Worm (Caenorhabditis elegans) whole organism, young adult: ENCODE results near the gene gpd-2.

Source experiments
- B0261.1 ChIP-seq: sonication (generic microtip); optimal IDR thresholded peaks from 2 replicates; lab custom pipeline; 2016; ENCODE audit warnings: mild to moderate bottlenecking, missing genetic modification characterization, moderate library complexity, missing compliant biosample characterization
- D2030.7 ChIP-seq: fragments of 200-800 bp; sonication (Bioruptor generic); IDR thresholded peaks from 2 replicates; pipeline ENCODE4 v1.3.6; 2022; ENCODE audit warnings: missing genetic modification reagents, missing genetic modification characterization, missing compliant biosample characterization
- F23B12.7 ChIP-seq: sonication (generic microtip); optimal IDR thresholded peaks from 2 replicates; lab custom pipeline; 2017; ENCODE audit warnings: missing genetic modification characterization, mild to moderate bottlenecking, missing compliant biosample characterization, antibody characterized with exemption, moderate library complexity; ENCODE audit not compliant: insufficient read depth
- Y53G8AR.9 ChIP-seq: fragments of 200-800 bp; sonication (Bioruptor generic); conservative IDR thresholded peaks from 2 replicates; pipeline ENCODE4 v1.3.6; 2022; ENCODE audit warnings: missing genetic modification reagents, missing genetic modification characterization, missing compliant biosample characterization
- ama-1 ChIP-seq, 3 experiments: fragments of 150-350 bp in 1 of 3; sonication (generic microtip) in 2 of 3; optimal IDR thresholded peaks; 2 replicates each; lab custom pipeline; 2014 to 2018; ENCODE audit warnings: missing biosample characterization in 2 of 3, missing genetic modification characterization in 2 of 3, missing genetic modification reagents in 2 of 3
- aptf-2 ChIP-seq: fragments of 200-800 bp; sonication (Bioruptor generic); conservative IDR thresholded peaks from 2 replicates; pipeline ENCODE4 v1.3.6; 2022; ENCODE audit warnings: missing genetic modification reagents, missing genetic modification characterization, missing compliant biosample characterization
- athp-1 ChIP-seq: sonication (generic microtip); optimal IDR thresholded peaks from 2 replicates; lab custom pipeline; 2017; ENCODE audit warnings: mild to moderate bottlenecking, missing genetic modification characterization, missing compliant biosample characterization
- cebp-1 ChIP-seq, 2 experiments: fragments of 200-800 bp in 1 of 2; sonication (Bioruptor generic) in 1 of 2; sonication (generic microtip) in 1 of 2; IDR thresholded peaks in 1 of 2; optimal IDR thresholded peaks in 1 of 2; 2 replicates each; pipeline versions ENCODE4 v1.3.6 to Lab custom; 2017 to 2022; ENCODE audit warnings: missing compliant biosample characterization in 2 of 2, missing genetic modification characterization in 2 of 2, mild to moderate bottlenecking in 1 of 2, missing genetic modification reagents in 1 of 2, moderate library complexity in 1 of 2
- ceh-100 ChIP-seq: fragments of 200-800 bp; sonication (Bioruptor generic); IDR thresholded peaks from 2 replicates; pipeline ENCODE4 v1.3.6; 2022; ENCODE audit warnings: missing genetic modification reagents, missing genetic modification characterization, missing compliant biosample characterization
- ceh-40 ChIP-seq: fragments of 200-800 bp; sonication (Bioruptor generic); IDR thresholded peaks from 2 replicates; pipeline ENCODE4 v1.3.6; 2022; ENCODE audit warnings: missing genetic modification characterization, missing compliant biosample characterization
- ceh-91 ChIP-seq: fragments of 200-800 bp; sonication (Bioruptor generic); IDR thresholded peaks from 2 replicates; pipeline ENCODE4 v1.3.6; 2022; ENCODE audit warnings: missing genetic modification reagents, missing genetic modification characterization, missing compliant biosample characterization
- chd-7 ChIP-seq: sonication (generic microtip); optimal IDR thresholded peaks from 2 replicates; lab custom pipeline; 2016; ENCODE audit warnings: mild to moderate bottlenecking, missing genetic modification characterization, moderate library complexity, missing compliant biosample characterization
- egrh-3 ChIP-seq: fragments of 200-800 bp; sonication (Bioruptor generic); IDR thresholded peaks from 2 replicates; pipeline ENCODE4 v1.3.6; 2022; ENCODE audit warnings: missing genetic modification reagents, missing genetic modification characterization, missing compliant biosample characterization
- ekl-4 ChIP-seq: fragments of 200-800 bp; sonication (Bioruptor generic); IDR thresholded peaks from 2 replicates; pipeline ENCODE4 v1.3.6; 2022; ENCODE audit warnings: missing genetic modification reagents, missing genetic modification characterization, missing compliant biosample characterization
- fkh-3 ChIP-seq: sonication (generic microtip); optimal IDR thresholded peaks from 2 replicates; lab custom pipeline; 2016; ENCODE audit warnings: mild to moderate bottlenecking, missing genetic modification characterization, missing compliant biosample characterization
- lin-35 ChIP-seq, 3 experiments: fragments of 150-350 bp in 2 of 3; sonication (generic microtip) in 1 of 3; optimal IDR thresholded peaks; 2 replicates each; lab custom pipeline; 2014 to 2018; ENCODE audit warnings: missing biosample characterization in 3 of 3, missing genetic modification characterization in 3 of 3, missing genetic modification reagents in 3 of 3
- lin-40 ChIP-seq: sonication (generic microtip); optimal IDR thresholded peaks from 2 replicates; lab custom pipeline; 2016; ENCODE audit warnings: missing genetic modification characterization, mild to moderate bottlenecking, missing compliant biosample characterization, missing genotype, missing genetic modification reagents
- lsy-27 ChIP-seq: sonication (generic microtip); optimal IDR thresholded peaks from 2 replicates; lab custom pipeline; 2017; ENCODE audit warnings: missing genetic modification characterization, mild to moderate bottlenecking, missing compliant biosample characterization, antibody characterized with exemption, missing genotype, borderline replicate concordance; ENCODE audit not compliant: insufficient read depth
- madf-8 ChIP-seq: fragments of 200-800 bp; sonication (Bioruptor generic); conservative IDR thresholded peaks from 2 replicates; pipeline ENCODE4 v1.3.6; 2022; ENCODE audit warnings: missing genetic modification reagents, missing genetic modification characterization, missing compliant biosample characterization
- mcd-1 ChIP-seq: fragments of 200-800 bp; sonication (Bioruptor generic); IDR thresholded peaks from 2 replicates; pipeline ENCODE4 v1.3.6; 2022; ENCODE audit warnings: missing genetic modification reagents, missing genetic modification characterization, missing compliant biosample characterization
- nfya-2 ChIP-seq: fragments of 200-800 bp; sonication (Bioruptor generic); IDR thresholded peaks from 2 replicates; pipeline ENCODE4 v1.3.6; 2022; ENCODE audit warnings: missing genetic modification reagents, missing genetic modification characterization, missing compliant biosample characterization
- rcor-1 ChIP-seq: fragments of 200-800 bp; sonication (Bioruptor generic); IDR thresholded peaks from 2 replicates; pipeline ENCODE4 v1.3.6; 2022; ENCODE audit warnings: missing genetic modification reagents, missing genetic modification characterization, missing compliant biosample characterization
- repo-1 ChIP-seq: sonication (generic microtip); optimal IDR thresholded peaks from 2 replicates; lab custom pipeline; 2017; ENCODE audit warnings: mild to moderate bottlenecking, missing genetic modification characterization, missing compliant biosample characterization
- somi-1 ChIP-seq: fragments of 200-800 bp; sonication (Bioruptor generic); optimal IDR thresholded peaks from 2 replicates; lab custom pipeline; 2018; ENCODE audit warnings: mild to moderate bottlenecking, missing genetic modification characterization, missing compliant biosample characterization
- tbp1 ChIP-seq: fragments of 200-800 bp; sonication (Bioruptor generic); optimal IDR thresholded peaks from 2 replicates; lab custom pipeline; 2018; ENCODE audit warnings: mild to moderate bottlenecking, missing genetic modification characterization, missing compliant biosample characterization
- tlf-1 ChIP-seq: fragments of 200-800 bp; sonication (Bioruptor generic); optimal IDR thresholded peaks from 2 replicates; lab custom pipeline; 2018; ENCODE audit warnings: mild to moderate bottlenecking, missing genetic modification characterization, missing compliant biosample characterization
- unc-62 ChIP-seq: fragments of 150-350 bp; optimal IDR thresholded peaks from 2 replicates; lab custom pipeline; 2014; ENCODE audit warnings: missing biosample characterization, missing genetic modification reagents, missing genetic modification characterization
- zfh-2 ChIP-seq: fragments of 200-800 bp; sonication (Bioruptor generic); conservative IDR thresholded peaks from 2 replicates; pipeline ENCODE4 v1.3.6; 2022; ENCODE audit warnings: missing genetic modification reagents, missing genetic modification characterization, missing compliant biosample characterization
- ztf-22 ChIP-seq: fragments of 200-800 bp; sonication (Bioruptor generic); optimal IDR thresholded peaks from 2 replicates; lab custom pipeline; 2018; ENCODE audit warnings: mild to moderate bottlenecking, missing genetic modification characterization, moderate library complexity, missing compliant biosample characterization
- ztf-26 ChIP-seq: sonication (generic microtip); optimal IDR thresholded peaks from 2 replicates; lab custom pipeline; 2017; ENCODE audit warnings: missing genetic modification characterization, missing compliant biosample characterization
- ztf-3 ChIP-seq: fragments of 200-800 bp; sonication (Bioruptor generic); optimal IDR thresholded peaks from 2 replicates; lab custom pipeline; 2018; ENCODE audit warnings: mild to moderate bottlenecking, missing genetic modification characterization, missing compliant biosample characterization

Gene gpd-2

DNA sequence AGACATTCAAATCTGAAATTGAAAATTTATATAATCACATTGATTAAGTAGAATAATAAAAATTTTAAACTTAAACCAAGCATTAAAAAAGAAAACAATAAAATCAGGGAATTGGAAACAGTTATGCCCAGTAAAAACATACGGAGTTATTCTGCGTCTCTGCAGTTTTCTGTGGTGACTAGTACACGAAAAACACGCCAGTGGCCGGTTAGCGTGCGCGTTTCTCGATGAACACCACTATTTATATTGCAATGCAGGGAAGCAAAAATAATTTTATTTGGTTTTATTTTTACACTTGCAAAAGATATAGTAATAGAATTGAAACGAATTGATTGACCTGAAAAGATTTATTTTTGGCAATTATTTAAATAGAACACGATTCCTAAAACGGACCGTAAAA is 14.7 kb downstream of the gpd-2 start, which contains the start of gene sec-3 (continued):
- TF ChIP-seq ztf-3 (GFP tag; lab: Kevin White, UChicago) (no peak), somi-1 (GFP tag; lab: Kevin White, UChicago) (peak; percentile 35), zfh-2 (GFP tag; lab: Robert Waterston, UW) (0 out of 2 replicates have a peak, but pooled peaks have one; percentile 34), ceh-91 (GFP tag; lab: Robert Waterston, UW) (no peak), fkh-3 (tag; lab: Kevin White, UChicago) (no peak), chd-7 (tag; lab: Kevin White, UChicago) (peak; percentile 63), F23B12.7 (tag; lab: Kevin White, UChicago) (peak; percentile 76), ztf-22 (peak; percentile 3), tlf-1 (GFP tag; lab: Kevin White, UChicago) (peak; percentile 53), mcd-1 (GFP tag; lab: Robert Waterston, UW) (peak; percentile 82), ztf-26 (tag; lab: Kevin White, UChicago) (peak; percentile 36), ceh-100 (peak; percentile 68), ceh-40 (GFP tag; lab: Robert Waterston, UW) (no peak), nfya-2 (GFP tag; lab: Robert Waterston, UW) (no peak)

DNA sequence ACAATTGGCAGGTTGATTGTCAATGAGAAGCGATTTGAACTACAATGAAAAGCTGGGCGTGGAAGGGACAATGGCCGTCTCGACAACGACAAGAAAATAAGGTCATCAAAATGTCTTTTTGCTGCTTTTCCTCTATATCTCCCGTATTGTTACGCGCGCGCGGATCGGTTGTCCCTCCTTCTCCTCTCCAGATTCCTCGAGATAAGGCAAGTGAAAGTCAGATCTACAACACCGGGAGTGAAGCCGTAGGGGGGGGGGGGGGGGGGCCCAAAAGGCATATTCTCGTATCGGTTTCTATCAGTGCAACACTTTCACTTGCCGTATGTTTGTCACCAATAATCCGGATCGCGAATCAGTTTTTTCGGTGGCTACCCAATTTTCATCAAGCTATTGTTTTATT is 20.2 kb downstream of the gpd-2 start, which contains the start of gene wrt-2:
Gene wrt-2, minus strand, starts transcription at position 46 of the 400 bp plus-strand sequence.
- TF ChIP-seq zfh-2 (GFP tag; lab: Robert Waterston, UW), result peak; percentile 60
- no peak for TF ChIP-seq lsy-27

DNA sequence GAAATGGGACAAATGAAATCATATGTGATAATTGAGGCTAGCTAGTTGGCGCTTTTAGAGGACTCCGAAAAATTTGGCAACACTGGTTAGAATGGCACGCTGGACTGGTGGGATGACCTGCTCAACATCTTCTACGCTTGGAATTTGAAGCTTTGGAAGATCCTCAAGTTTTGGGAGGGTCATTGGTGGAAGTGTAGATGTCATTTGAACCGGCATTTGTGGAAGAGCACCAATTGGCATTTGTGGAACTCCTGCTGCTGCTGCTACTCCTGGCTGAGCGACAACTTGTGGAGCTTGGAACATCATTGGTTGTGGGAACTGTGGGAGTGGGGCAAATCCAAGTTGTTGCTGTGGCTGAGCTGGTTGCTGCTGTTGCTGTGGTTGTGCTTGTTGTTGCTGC is 22.0 kb downstream of the gpd-2 start:
- TF ChIP-seq ama-1 (optimal IDR thresholded peaks at IDR 0.05; lab: Kevin White, UChicago), result peak; percentile 69
- no peak for TF ChIP-seq ama-1 (GFP tag; optimal IDR thresholded peaks at IDR 0.05; lab: Kevin White, UChicago)
- TF ChIP-seq unc-62, result no peak
- TF ChIP-seq athp-1 (tag; lab: Kevin White, UChicago), result peak; percentile 4
- 0 out of 2 replicates have a peak, but pooled peaks have one; percentile 16 for TF ChIP-seq rcor-1
- TF ChIP-seq aptf-2 (GFP tag; lab: Robert Waterston, UW), result 0 out of 2 replicates have a peak, but pooled peaks have one; percentile 17
- TF ChIP-seq lin-40 (tag; lab: Kevin White, UChicago), result peak; percentile 1
- TF ChIP-seq lin-35 (GFP tag; optimal IDR thresholded peaks at IDR 0.05; lab: Kevin White, UChicago), result no peak
- TF ChIP-seq ztf-3 (GFP tag; lab: Kevin White, UChicago), result peak; percentile 6
- TF ChIP-seq zfh-2 (GFP tag; lab: Robert Waterston, UW), result peak; percentile 32; the same call in 1 of the 2 replicates
- TF ChIP-seq cebp-1 (GFP tag; IDR thresholded peaks at IDR 0.05; lab: Robert Waterston, UW), result no peak
- TF ChIP-seq cebp-1 (tag; optimal IDR thresholded peaks at IDR 0.05; lab: Kevin White, UChicago), result peak; percentile 32
- TF ChIP-seq egrh-3 (GFP tag; lab: Robert Waterston, UW), result 0 out of 2 replicates have a peak, but pooled peaks have one; percentile 10
- TF ChIP-seq madf-8 (GFP tag; lab: Robert Waterston, UW), result no peak
- 0 out of 2 replicates have a peak, but pooled peaks have one; percentile 21 for TF ChIP-seq D2030.7 (GFP tag; lab: Robert Waterston, UW)
- TF ChIP-seq Y53G8AR.9 (GFP tag; lab: Robert Waterston, UW), result 0 out of 2 replicates have a peak, but pooled peaks have one; percentile 60
- peak; percentile 57 for TF ChIP-seq mcd-1 (GFP tag; lab: Robert Waterston, UW)
- no peak for TF ChIP-seq ceh-91 (GFP tag; lab: Robert Waterston, UW)
- peak; percentile 27 for TF ChIP-seq ztf-26 (tag; lab: Kevin White, UChicago)
- peak; percentile 51 for TF ChIP-seq repo-1 (tag; lab: Kevin White, UChicago)

DNA sequence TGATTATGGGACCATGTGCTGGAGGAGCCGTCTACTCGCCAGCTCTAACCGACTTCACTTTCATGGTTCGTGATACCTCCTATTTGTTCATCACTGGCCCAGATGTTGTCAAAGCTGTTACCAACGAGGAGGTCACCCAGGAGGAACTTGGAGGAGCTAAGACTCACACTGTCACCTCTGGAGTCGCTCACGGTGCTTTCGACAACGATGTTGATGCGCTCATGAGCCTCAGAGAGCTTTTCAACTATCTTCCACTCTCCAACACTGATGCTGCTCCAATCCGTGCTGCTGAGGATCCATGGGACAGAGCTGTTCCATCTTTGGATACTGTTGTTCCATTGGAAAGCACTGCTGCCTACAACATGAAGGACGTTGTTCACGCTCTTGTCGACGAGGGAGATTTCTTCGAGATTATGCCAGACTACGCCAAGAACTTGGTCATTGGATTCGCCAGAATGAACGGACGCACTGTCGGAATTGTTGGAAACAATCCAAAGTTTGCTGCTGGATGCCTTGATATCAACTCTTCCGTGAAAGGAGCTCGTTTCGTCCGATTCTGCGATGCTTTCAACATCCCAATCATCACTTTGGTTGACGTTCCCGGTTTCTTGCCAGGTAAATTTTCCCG is 23.3 kb downstream of the gpd-2 start:
- TF ChIP-seq B0261.1 (no peak), zfh-2 (GFP tag; lab: Robert Waterston, UW) (0 out of 2 replicates have a peak, but pooled peaks have one; percentile 10), tbp1 (GFP tag; lab: Kevin White, UChicago) (no peak), ekl-4 (GFP tag; lab: Robert Waterston, UW) (0 out of 2 replicates have a peak, but pooled peaks have one; percentile 12)
- TF ChIP-seq, all 124 proteins: peak for 2
